Worm (Caenorhabditis elegans): ENCODE results near the gene F52H3.11.

The F52H3.11 gene

DNA sequence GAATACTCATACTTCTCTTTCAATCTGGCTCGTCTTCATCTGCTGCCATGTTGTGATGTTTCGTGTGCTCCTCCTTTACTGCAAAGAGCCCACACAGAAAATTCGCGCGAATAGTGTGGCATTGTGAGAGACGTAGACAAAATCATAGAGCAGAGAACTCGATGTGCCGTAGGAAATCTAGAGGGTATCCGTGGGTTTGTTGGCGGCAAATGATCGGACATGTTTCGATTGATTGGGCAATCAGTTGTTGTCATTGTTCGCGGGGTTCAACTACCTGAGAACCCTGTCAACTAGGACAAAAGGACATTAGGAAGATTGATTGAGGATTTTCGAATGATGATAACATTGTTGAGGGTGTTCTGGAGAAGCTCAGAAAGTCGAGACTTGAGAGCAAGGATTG is 19.9 kb downstream of the F52H3.11 start:
- peak; percentile 93 for TF ChIP-seq unc-55 (GFP tag; optimal IDR thresholded peaks at IDR 0.05)
- peak; percentile 35 for TF ChIP-seq rnt-1 (tag; optimal IDR thresholded peaks at IDR 0.05)
- TF ChIP-seq ceh-24 (tag; optimal IDR thresholded peaks at IDR 0.05) = no peak

DNA sequence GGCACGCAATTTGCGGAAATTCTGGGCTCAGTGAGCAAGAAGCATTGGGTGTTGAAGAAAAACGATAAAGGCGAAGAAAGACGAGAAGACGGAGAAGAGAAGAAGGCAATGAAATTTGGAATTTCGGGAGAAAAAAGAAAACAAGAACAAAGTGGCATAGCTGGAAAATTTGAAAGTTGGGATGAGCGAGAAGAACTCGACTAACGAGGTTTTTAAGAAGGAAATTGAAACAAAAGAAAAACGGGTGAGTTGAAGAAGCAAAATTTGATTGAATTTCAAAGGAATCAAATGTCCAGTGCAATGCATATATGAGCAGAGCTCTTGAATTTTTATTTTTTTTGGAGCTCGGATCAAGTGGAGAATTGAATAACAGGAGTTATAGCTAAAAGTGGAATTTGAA is 23.2 kb downstream of the F52H3.11 start:
- TF ChIP-seq hlh-30 (tag; optimal IDR thresholded peaks at IDR 0.05; ENCODE audit: insufficient read depth) = no peak
- no peak for TF ChIP-seq ceh-14 (tag; optimal IDR thresholded peaks at IDR 0.05)
- TF ChIP-seq ztf-16 (tag; optimal IDR thresholded peaks at IDR 0.05) = no peak
- no peak for TF ChIP-seq hlh-8 (tag; optimal IDR thresholded peaks at IDR 0.05)
- TF ChIP-seq unc-42 (tag; optimal IDR thresholded peaks at IDR 0.05) = peak; percentile 91

DNA sequence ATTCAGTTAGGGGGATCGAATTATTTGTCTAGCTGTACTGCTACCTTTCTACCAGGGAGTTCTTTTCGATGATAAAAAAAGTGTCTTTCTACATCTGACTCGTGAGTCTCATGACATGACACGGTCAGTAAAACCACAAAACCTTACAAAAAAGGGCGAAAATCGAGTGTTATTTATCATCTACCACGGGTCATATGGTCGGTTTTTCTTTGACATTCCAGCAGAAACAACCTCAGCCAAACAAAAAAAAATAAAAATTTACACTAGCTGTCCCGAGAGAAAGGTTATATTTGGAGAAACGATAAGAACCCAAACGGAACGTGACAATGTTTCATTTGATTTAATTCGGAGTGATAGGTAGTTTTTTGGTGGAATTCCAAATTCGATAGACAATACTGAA is 25.3 kb downstream of the F52H3.11 start:
- no peak for TF ChIP-seq C08G9.2 (tag; optimal IDR thresholded peaks at IDR 0.05)
- no peak for TF ChIP-seq ceh-31 (tag; optimal IDR thresholded peaks at IDR 0.05)
- TF ChIP-seq ceh-6 (GFP tag; optimal IDR thresholded peaks at IDR 0.05) = no peak
- TF ChIP-seq elt-2 (tag; optimal IDR thresholded peaks at IDR 0.05) = no peak
- TF ChIP-seq ceh-14 (tag; optimal IDR thresholded peaks at IDR 0.05) = no peak
- TF ChIP-seq fkh-6 (tag; optimal IDR thresholded peaks at IDR 0.05) = no peak
- no peak for TF ChIP-seq odd-2 (tag; optimal IDR thresholded peaks at IDR 0.05)
- TF ChIP-seq ceh-18 (tag; optimal IDR thresholded peaks at IDR 0.05) = no peak
- no peak for TF ChIP-seq ceh-30 (tag; optimal IDR thresholded peaks at IDR 0.05)
- no peak for TF ChIP-seq pros-1 (tag; optimal IDR thresholded peaks at IDR 0.05)

DNA sequence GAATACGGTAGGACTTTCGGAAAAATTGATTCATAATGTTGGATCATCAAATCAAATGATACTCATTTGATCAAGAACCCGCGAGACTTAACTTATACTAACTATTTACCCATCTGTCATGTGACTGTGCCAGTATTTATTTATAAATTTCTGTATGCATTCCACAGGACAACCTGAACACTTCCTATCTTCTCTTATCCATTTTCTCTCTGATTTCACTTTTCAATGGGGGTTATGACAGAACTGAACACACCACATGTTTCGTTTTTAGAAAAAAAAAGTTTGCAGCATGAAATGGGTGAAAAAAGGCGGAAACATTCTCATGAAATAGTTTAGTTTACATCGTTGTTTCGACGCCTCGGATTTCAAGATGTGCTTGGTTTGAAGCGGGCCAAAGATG is 27.4 kb downstream of the F52H3.11 start:
- no peak for TF ChIP-seq nfya-1 (tag; optimal IDR thresholded peaks at IDR 0.05)
- no peak for TF ChIP-seq T23F11.4 (GFP tag; optimal IDR thresholded peaks at IDR 0.05)
- no peak for TF ChIP-seq ceh-45 (GFP tag; IDR thresholded peaks at IDR 0.05)
- no peak for TF ChIP-seq mec-3 (tag; optimal IDR thresholded peaks at IDR 0.05; ENCODE audit: borderline replicate concordance)
- no peak for TF ChIP-seq ceh-31 (tag; optimal IDR thresholded peaks at IDR 0.05)

DNA sequence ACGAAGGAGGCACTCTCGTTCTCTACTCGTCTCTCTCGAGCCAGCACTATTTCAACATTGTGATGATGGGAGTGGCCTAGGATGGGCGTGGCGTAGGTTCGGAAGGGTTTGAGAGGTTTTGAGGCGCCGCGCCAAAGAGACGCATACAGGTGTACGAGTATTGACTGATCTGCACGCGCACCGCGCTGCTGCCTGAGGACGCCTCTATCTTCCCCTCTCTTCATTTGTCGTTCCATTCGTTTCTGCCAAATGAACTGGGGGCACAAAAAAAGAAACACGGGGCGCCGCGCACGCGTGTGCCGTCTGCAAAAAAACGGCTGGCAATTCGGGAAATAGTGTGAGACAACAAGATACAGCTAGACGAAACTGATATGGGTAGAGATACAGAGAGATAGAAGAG is 28.9 kb downstream of the F52H3.11 start, which contains the start of gene lec-2:
Gene lec-2, minus strand, starts transcription at position 171 of the 400 bp plus-strand sequence.
- TF ChIP-seq dve-1 (tag; optimal IDR thresholded peaks at IDR 0.05) = no peak
- no peak for TF ChIP-seq tbx-7 (tag; optimal IDR thresholded peaks at IDR 0.05)
- no peak for TF ChIP-seq elt-2 (tag; optimal IDR thresholded peaks at IDR 0.05)
- TF ChIP-seq pqm-1 (tag; optimal IDR thresholded peaks at IDR 0.05) = no peak
- no peak for TF ChIP-seq mec-3 (tag; optimal IDR thresholded peaks at IDR 0.05; ENCODE audit: borderline replicate concordance)
- no peak for TF ChIP-seq ama-1 (optimal IDR thresholded peaks at IDR 0.05)
- no peak for TF ChIP-seq ceh-45 (GFP tag; IDR thresholded peaks at IDR 0.05)
- TF ChIP-seq ceh-22 (tag; optimal IDR thresholded peaks at IDR 0.05) = no peak
- no peak for TF ChIP-seq K02D7.2 (tag; optimal IDR thresholded peaks at IDR 0.05)
- TF ChIP-seq hlh-13 (GFP tag; optimal IDR thresholded peaks at IDR 0.05) = no peak
- TF ChIP-seq ref-2 (tag; optimal IDR thresholded peaks at IDR 0.05) = no peak
- TF ChIP-seq nfya-1 (tag; optimal IDR thresholded peaks at IDR 0.05) = no peak
- TF ChIP-seq odd-2 (tag; optimal IDR thresholded peaks at IDR 0.05) = no peak
- no peak for TF ChIP-seq ceh-9 (tag; optimal IDR thresholded peaks at IDR 0.05)
- no peak for TF ChIP-seq sox-4 (tag; optimal IDR thresholded peaks at IDR 0.05)
- TF ChIP-seq madf-2 (tag; optimal IDR thresholded peaks at IDR 0.05) = no peak
- TF ChIP-seq ztf-16 (tag; optimal IDR thresholded peaks at IDR 0.05) = no peak
- TF ChIP-seq pha-2 (tag; optimal IDR thresholded peaks at IDR 0.05) = no peak

DNA sequence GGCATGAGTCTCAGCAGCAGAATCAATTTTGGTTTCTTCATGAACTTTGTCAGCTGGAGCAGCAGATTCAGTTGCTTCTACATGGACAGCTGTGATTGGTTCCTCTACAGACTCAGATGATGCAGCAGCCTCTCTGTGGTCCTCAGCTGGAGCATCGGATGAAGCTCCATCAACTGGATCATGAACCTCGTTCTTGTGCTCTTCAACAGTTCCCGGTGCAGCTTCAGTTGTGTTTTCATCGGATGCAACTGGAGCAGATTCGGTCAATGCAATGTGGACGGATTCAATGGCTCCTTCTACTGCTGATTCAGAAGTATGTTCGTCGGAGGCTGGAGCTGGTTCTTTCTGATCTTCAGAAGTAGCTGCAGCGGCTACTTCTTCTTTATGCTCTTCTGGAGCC is 30.6 kb downstream of the F52H3.11 start:
- TF ChIP-seq ceh-48 (tag; optimal IDR thresholded peaks at IDR 0.05) (no peak), ref-2 (tag; optimal IDR thresholded peaks at IDR 0.05) (no peak), sdc-2 (tag; optimal IDR thresholded peaks at IDR 0.05) (no peak), nfya-1 (tag; optimal IDR thresholded peaks at IDR 0.05) (no peak), ceh-31 (tag; optimal IDR thresholded peaks at IDR 0.05) (no peak), ttx-3 (tag; optimal IDR thresholded peaks at IDR 0.05) (no peak), ceh-2 (tag; optimal IDR thresholded peaks at IDR 0.05) (no peak), hlh-6 (tag; optimal IDR thresholded peaks at IDR 0.05) (no peak), nhr-232 (tag; optimal IDR thresholded peaks at IDR 0.05) (no peak), lim-6 (tag; optimal IDR thresholded peaks at IDR 0.05) (no peak)

Data from whole organism, late embryonic.